Worm (Caenorhabditis elegans) whole organism, mixed stage, embryonic: ENCODE data around the gene C23H5.15.
"Not testable (repeated sequence)": the region's sequence is repeated elsewhere in the genome, so short reads cannot be mapped to it uniquely, and the experiment has no call there.

Experiments
- blmp-1 ChIP-seq: fragments of 150-350 bp; optimal IDR thresholded peaks from 2 replicates; lab custom pipeline; 2014; ENCODE audit warnings: missing biosample characterization, missing genetic modification characterization
- ces-1 ChIP-seq: fragments of 150-350 bp; optimal IDR thresholded peaks from 2 replicates; lab custom pipeline; 2014; ENCODE audit warnings: missing biosample characterization, missing genetic modification reagents, missing genetic modification characterization
- mep-1 ChIP-seq: fragments of 150-350 bp; optimal IDR thresholded peaks from 2 replicates; lab custom pipeline; 2017; ENCODE audit warnings: missing biosample characterization, missing genetic modification reagents, missing genetic modification characterization, inconsistent platforms
- sptf-1 ChIP-seq: sonication (generic microtip); optimal IDR thresholded peaks from 2 replicates; lab custom pipeline; 2017; ENCODE audit warnings: mild to moderate bottlenecking, missing genetic modification characterization, moderate library complexity, missing compliant biosample characterization

- TF ChIP-seq sptf-1 (tag; lab: Kevin White, UChicago); blmp-1 (tag; lab: Kevin White, UChicago); mep-1; ces-1: not testable (repeated sequence)
Observed at ce11 chrIV:2051195-2051594, 51.5 kb downstream of the C23H5.15 start, which contains the start of gene R05C11.4.
